Worm (Caenorhabditis elegans) whole organism, young adult: ENCODE measurements around the gene Y45G5AM.5.

Experiments
- C17E4.6 ChIP-seq: fragments of 200-800 bp; sonication (Bioruptor generic); IDR thresholded peaks from 2 replicates; pipeline ENCODE4 v1.3.6; 2022; ENCODE audit warnings: missing genetic modification reagents, missing genetic modification characterization, missing compliant biosample characterization
- F10E7.11 ChIP-seq: sonication (generic microtip); optimal IDR thresholded peaks from 2 replicates; lab custom pipeline; 2017; ENCODE audit warnings: mild to moderate bottlenecking, missing genetic modification characterization, moderate library complexity, missing compliant biosample characterization
- F23B12.7 ChIP-seq: sonication (generic microtip); optimal IDR thresholded peaks from 2 replicates; lab custom pipeline; 2017; ENCODE audit warnings: missing genetic modification characterization, mild to moderate bottlenecking, missing compliant biosample characterization, antibody characterized with exemption, moderate library complexity; ENCODE audit not compliant: insufficient read depth
- F55B11.4 ChIP-seq: sonication (generic microtip); optimal IDR thresholded peaks from 2 replicates; lab custom pipeline; 2016; ENCODE audit warnings: missing compliant biosample characterization, missing genetic modification characterization, borderline replicate concordance; ENCODE audit not compliant: insufficient read depth
- K11D2.4 ChIP-seq: fragments of 200-800 bp; sonication (Bioruptor generic); IDR thresholded peaks from 2 replicates; pipeline ENCODE4 v1.3.6; 2022; ENCODE audit warnings: missing genetic modification reagents, missing genetic modification characterization, missing compliant biosample characterization
- K12H6.12 ChIP-seq: fragments of 200-800 bp; sonication (Bioruptor generic); optimal IDR thresholded peaks from 2 replicates; lab custom pipeline; 2018; ENCODE audit warnings: mild to moderate bottlenecking, missing genetic modification characterization, missing compliant biosample characterization
- T26A5.8 ChIP-seq: sonication (generic microtip); optimal IDR thresholded peaks from 2 replicates; lab custom pipeline; 2016; ENCODE audit warnings: missing genetic modification characterization, missing compliant biosample characterization
- Y67H2A.10 ChIP-seq: fragments of 200-800 bp; sonication (Bioruptor generic); conservative IDR thresholded peaks from 2 replicates; pipeline ENCODE4 v1.3.6; 2022; ENCODE audit warnings: missing genetic modification reagents, missing genetic modification characterization, missing compliant biosample characterization
- ZK185.1 ChIP-seq: sonication (generic microtip); optimal IDR thresholded peaks from 2 replicates; lab custom pipeline; 2016; ENCODE audit warnings: mild to moderate bottlenecking, missing genetic modification characterization, missing compliant biosample characterization; ENCODE audit not compliant: poor library complexity, severe bottlenecking
- akir-1 ChIP-seq: fragments of 200-800 bp; sonication (Bioruptor generic); optimal IDR thresholded peaks from 2 replicates; lab custom pipeline; 2018; ENCODE audit warnings: mild to moderate bottlenecking, missing genetic modification characterization, moderate library complexity, missing compliant biosample characterization
- atf-7 ChIP-seq: sonication (generic microtip); optimal IDR thresholded peaks from 2 replicates; lab custom pipeline; 2017; ENCODE audit warnings: mild to moderate bottlenecking, missing genetic modification characterization, missing compliant biosample characterization
- ccch-3 ChIP-seq: fragments of 200-800 bp; sonication (Bioruptor generic); optimal IDR thresholded peaks from 2 replicates; lab custom pipeline; 2018; ENCODE audit warnings: mild to moderate bottlenecking, missing genetic modification characterization, missing compliant biosample characterization
- cebp-1 ChIP-seq, 2 experiments: fragments of 200-800 bp in 1 of 2; sonication (Bioruptor generic) in 1 of 2; sonication (generic microtip) in 1 of 2; IDR thresholded peaks in 1 of 2; optimal IDR thresholded peaks in 1 of 2; 2 replicates each; pipeline versions ENCODE4 v1.3.6 to Lab custom; 2017 to 2022; ENCODE audit warnings: missing compliant biosample characterization in 2 of 2, missing genetic modification characterization in 2 of 2, mild to moderate bottlenecking in 1 of 2, missing genetic modification reagents in 1 of 2, moderate library complexity in 1 of 2
- chd-7 ChIP-seq: sonication (generic microtip); optimal IDR thresholded peaks from 2 replicates; lab custom pipeline; 2016; ENCODE audit warnings: mild to moderate bottlenecking, missing genetic modification characterization, moderate library complexity, missing compliant biosample characterization
- dox-1 ChIP-seq: fragments of 200-800 bp; sonication (Bioruptor generic); IDR thresholded peaks from 2 replicates; pipeline ENCODE4 v1.3.6; 2022; ENCODE audit warnings: missing genetic modification reagents, missing genetic modification characterization, missing compliant biosample characterization
- dpff-1 ChIP-seq: sonication (generic microtip); optimal IDR thresholded peaks from 2 replicates; lab custom pipeline; 2017; ENCODE audit warnings: mild to moderate bottlenecking, missing genetic modification characterization, missing compliant biosample characterization
- dpl-1 ChIP-seq: fragments of 150-350 bp; optimal IDR thresholded peaks from 2 replicates; lab custom pipeline; 2014; ENCODE audit warnings: missing biosample characterization, missing genetic modification reagents, missing genetic modification characterization
- egl-44 ChIP-seq: fragments of 200-800 bp; sonication (Bioruptor generic); IDR thresholded peaks from 2 replicates; pipeline ENCODE4 v1.3.6; 2022; ENCODE audit warnings: missing genetic modification reagents, missing genetic modification characterization, missing compliant biosample characterization
- egrh-3 ChIP-seq: fragments of 200-800 bp; sonication (Bioruptor generic); IDR thresholded peaks from 2 replicates; pipeline ENCODE4 v1.3.6; 2022; ENCODE audit warnings: missing genetic modification reagents, missing genetic modification characterization, missing compliant biosample characterization
- hmg-1.2 ChIP-seq: fragments of 200-800 bp; sonication (Bioruptor generic); IDR thresholded peaks from 2 replicates; pipeline ENCODE4 v1.3.6; 2022; ENCODE audit warnings: missing genetic modification reagents, missing genetic modification characterization, missing compliant biosample characterization
- lin-26 ChIP-seq: fragments of 200-800 bp; sonication (Bioruptor generic); IDR thresholded peaks from 2 replicates; pipeline ENCODE4 v1.3.6; 2022; ENCODE audit warnings: missing genetic modification reagents, missing genetic modification characterization, missing compliant biosample characterization
- lin-40 ChIP-seq: sonication (generic microtip); optimal IDR thresholded peaks from 2 replicates; lab custom pipeline; 2016; ENCODE audit warnings: missing genetic modification characterization, mild to moderate bottlenecking, missing compliant biosample characterization, missing genotype, missing genetic modification reagents
- lin-54 ChIP-seq: fragments of 200-800 bp; sonication (Bioruptor generic); optimal IDR thresholded peaks from 2 replicates; lab custom pipeline; 2018; ENCODE audit warnings: mild to moderate bottlenecking, missing genetic modification characterization, missing compliant biosample characterization
- lsl-1 ChIP-seq: fragments of 200-800 bp; sonication (Bioruptor generic); optimal IDR thresholded peaks from 2 replicates; lab custom pipeline; 2018; ENCODE audit warnings: mild to moderate bottlenecking, missing genetic modification characterization, moderate library complexity, missing compliant biosample characterization
- madf-6 ChIP-seq: fragments of 200-800 bp; sonication (Bioruptor generic); IDR thresholded peaks from 2 replicates; pipeline ENCODE4 v1.3.6; 2022; ENCODE audit warnings: missing genetic modification reagents, missing genetic modification characterization, missing compliant biosample characterization
- mcd-1 ChIP-seq: fragments of 200-800 bp; sonication (Bioruptor generic); IDR thresholded peaks from 2 replicates; pipeline ENCODE4 v1.3.6; 2022; ENCODE audit warnings: missing genetic modification reagents, missing genetic modification characterization, missing compliant biosample characterization
- mel-28 ChIP-seq: sonication (generic microtip); optimal IDR thresholded peaks from 2 replicates; lab custom pipeline; 2016; ENCODE audit warnings: borderline replicate concordance, mild to moderate bottlenecking, missing genetic modification characterization, missing compliant biosample characterization
- mes-4 ChIP-seq: sonication (generic microtip); optimal IDR thresholded peaks from 2 replicates; lab custom pipeline; 2016; ENCODE audit warnings: missing genotype, missing genetic modification characterization, missing compliant biosample characterization
- nfya-1 ChIP-seq: sonication (generic microtip); optimal IDR thresholded peaks from 2 replicates; lab custom pipeline; 2017; ENCODE audit warnings: antibody characterized with exemption, missing compliant biosample characterization, missing genetic modification characterization, borderline replicate concordance; ENCODE audit not compliant: insufficient read depth
- nfya-2 ChIP-seq: fragments of 200-800 bp; sonication (Bioruptor generic); IDR thresholded peaks from 2 replicates; pipeline ENCODE4 v1.3.6; 2022; ENCODE audit warnings: missing genetic modification reagents, missing genetic modification characterization, missing compliant biosample characterization
- nfyb-1 ChIP-seq: fragments of 200-800 bp; sonication (Bioruptor generic); IDR thresholded peaks from 2 replicates; pipeline ENCODE4 v1.3.6; 2022; ENCODE audit warnings: missing genetic modification reagents, missing genetic modification characterization, missing compliant biosample characterization
- rpc-1 ChIP-seq, 2 experiments: fragments of 150-350 bp in 1 of 2; sonication (generic microtip) in 1 of 2; optimal IDR thresholded peaks; 2 replicates each; lab custom pipeline; 2014 to 2018; ENCODE audit warnings: missing biosample characterization in 1 of 2, missing genetic modification characterization in 1 of 2, missing genetic modification reagents in 1 of 2, missing genotype in 1 of 2
- sdz-38 ChIP-seq: sonication (generic microtip); optimal IDR thresholded peaks from 2 replicates; lab custom pipeline; 2016; ENCODE audit warnings: missing genotype, missing genetic modification characterization, missing compliant biosample characterization
- sea-2 ChIP-seq: fragments of 200-800 bp; sonication (Bioruptor generic); IDR thresholded peaks from 2 replicates; pipeline ENCODE4 v1.3.6; 2022; ENCODE audit warnings: missing genetic modification characterization, missing compliant biosample characterization
- snpc-1.1 ChIP-seq: sonication (generic microtip); optimal IDR thresholded peaks from 2 replicates; lab custom pipeline; 2017; ENCODE audit warnings: missing genetic modification characterization, mild to moderate bottlenecking, missing compliant biosample characterization, antibody characterized with exemption, moderate library complexity, missing genotype, missing genetic modification reagents; ENCODE audit not compliant: insufficient read depth
- snpc-1.3 ChIP-seq: sonication (generic microtip); optimal IDR thresholded peaks from 2 replicates; lab custom pipeline; 2017; ENCODE audit warnings: missing genetic modification characterization, mild to moderate bottlenecking, missing compliant biosample characterization, antibody characterized with exemption, moderate library complexity, missing genotype, missing genetic modification reagents; ENCODE audit not compliant: insufficient read depth
- snpc-4 ChIP-seq, 5 experiments: fragments of 150-350 bp in 1 of 5; sonication (generic microtip) in 4 of 5; optimal IDR thresholded peaks; 2 replicates each; lab custom pipeline; 2014 to 2018; ENCODE audit warnings: missing genetic modification characterization in 5 of 5, missing biosample characterization in 3 of 5, antibody characterized with exemption in 2 of 5, mild to moderate bottlenecking in 2 of 5, missing compliant biosample characterization in 2 of 5, missing genotype in 2 of 5, moderate library complexity in 2 of 5, missing genetic modification reagents in 1 of 5
- sptf-2 ChIP-seq: fragments of 200-800 bp; sonication (Bioruptor generic); optimal IDR thresholded peaks from 2 replicates; lab custom pipeline; 2018; ENCODE audit warnings: mild to moderate bottlenecking, missing genetic modification characterization, missing compliant biosample characterization
- tbp1 ChIP-seq: fragments of 200-800 bp; sonication (Bioruptor generic); optimal IDR thresholded peaks from 2 replicates; lab custom pipeline; 2018; ENCODE audit warnings: mild to moderate bottlenecking, missing genetic modification characterization, missing compliant biosample characterization
- unc-130 ChIP-seq: sonication (generic microtip); optimal IDR thresholded peaks from 2 replicates; lab custom pipeline; 2016; ENCODE audit warnings: missing genetic modification reagents, missing genetic modification characterization, missing compliant biosample characterization
- zfh-2 ChIP-seq: fragments of 200-800 bp; sonication (Bioruptor generic); conservative IDR thresholded peaks from 2 replicates; pipeline ENCODE4 v1.3.6; 2022; ENCODE audit warnings: missing genetic modification reagents, missing genetic modification characterization, missing compliant biosample characterization
- ztf-26 ChIP-seq: sonication (generic microtip); optimal IDR thresholded peaks from 2 replicates; lab custom pipeline; 2017; ENCODE audit warnings: missing genetic modification characterization, missing compliant biosample characterization

Y45G5AM.5 gene

DNA sequence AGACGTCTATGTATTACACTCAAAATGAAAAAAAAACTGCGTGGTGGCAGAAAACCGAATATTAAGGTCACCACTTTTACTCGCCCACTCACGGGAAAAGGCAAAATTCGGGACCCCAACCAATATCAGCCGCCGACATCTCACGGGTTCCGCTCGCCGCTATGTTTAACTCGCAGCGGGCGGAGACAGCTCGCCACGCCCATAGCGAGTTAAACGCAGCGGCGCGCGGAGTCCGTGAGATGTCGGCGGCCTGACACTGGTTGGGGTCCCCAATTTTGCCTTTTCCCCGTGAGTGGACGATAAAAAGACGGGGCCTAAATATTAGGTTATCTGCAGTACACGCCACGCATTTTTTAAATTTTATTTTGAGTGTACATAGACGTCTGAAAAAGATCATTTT lies 22.4 kb downstream of the Y45G5AM.5 start:
- TF ChIP-seq K12H6.12 (tag; lab: Kevin White, UChicago) (no peak), snpc-1.1 (peak; percentile 40), lin-40 (no peak), sptf-2 (GFP tag; lab: Kevin White, UChicago) (no peak), dox-1 (GFP tag; lab: Robert Waterston, UW) (no peak), sea-2 (no peak), mel-28 (no peak), snpc-1.3 (tag; lab: Kevin White, UChicago) (no peak), egrh-3 (peak; percentile 73), zfh-2 (GFP tag; lab: Robert Waterston, UW) (no peak), nfya-1 (tag; lab: Kevin White, UChicago) (no peak), hmg-1.2 (GFP tag; lab: Robert Waterston, UW) (peak; percentile 54), snpc-4 (GFP tag; optimal IDR thresholded peaks at IDR 0.05; lab: Kevin White, UChicago) (no peak), snpc-4 (tag; optimal IDR thresholded peaks at IDR 0.05; lab: Kevin White, UChicago) (peak in 2 of 4 experiments; percentile 86 to 89), lin-54 (GFP tag; lab: Kevin White, UChicago) (no peak)

DNA sequence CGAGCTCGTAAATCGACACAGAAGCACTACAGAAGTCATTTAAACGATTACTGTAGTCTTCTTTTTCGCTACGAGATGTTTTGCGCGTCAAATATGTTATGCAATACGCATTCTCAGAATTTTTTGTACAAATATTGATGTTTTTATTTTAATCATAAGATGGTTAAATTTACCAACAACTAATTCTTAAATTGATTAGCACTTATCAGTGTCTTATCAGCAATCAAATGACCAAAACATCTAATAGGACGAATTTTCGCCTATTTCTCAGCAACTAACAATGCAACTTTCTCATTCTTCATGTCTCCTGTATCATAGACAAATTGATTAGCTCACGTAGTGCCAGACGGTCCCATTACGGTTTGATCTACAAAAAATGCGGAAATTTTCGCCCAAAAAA lies 25.7 kb downstream of the Y45G5AM.5 start:
- TF ChIP-seq mcd-1 (GFP tag; lab: Robert Waterston, UW) (no peak), lin-26 (GFP tag; lab: Robert Waterston, UW) (no peak), nfyb-1 (GFP tag; lab: Robert Waterston, UW) (no peak), unc-130 (no peak), F10E7.11 (no peak), nfya-2 (GFP tag; lab: Robert Waterston, UW) (no peak), C17E4.6 (GFP tag; lab: Robert Waterston, UW) (no peak), dpff-1 (no peak), lin-40 (no peak), F55B11.4 (tag; lab: Kevin White, UChicago) (no peak), sdz-38 (no peak), T26A5.8 (tag; lab: Kevin White, UChicago) (no peak), sea-2 (no peak)

DNA sequence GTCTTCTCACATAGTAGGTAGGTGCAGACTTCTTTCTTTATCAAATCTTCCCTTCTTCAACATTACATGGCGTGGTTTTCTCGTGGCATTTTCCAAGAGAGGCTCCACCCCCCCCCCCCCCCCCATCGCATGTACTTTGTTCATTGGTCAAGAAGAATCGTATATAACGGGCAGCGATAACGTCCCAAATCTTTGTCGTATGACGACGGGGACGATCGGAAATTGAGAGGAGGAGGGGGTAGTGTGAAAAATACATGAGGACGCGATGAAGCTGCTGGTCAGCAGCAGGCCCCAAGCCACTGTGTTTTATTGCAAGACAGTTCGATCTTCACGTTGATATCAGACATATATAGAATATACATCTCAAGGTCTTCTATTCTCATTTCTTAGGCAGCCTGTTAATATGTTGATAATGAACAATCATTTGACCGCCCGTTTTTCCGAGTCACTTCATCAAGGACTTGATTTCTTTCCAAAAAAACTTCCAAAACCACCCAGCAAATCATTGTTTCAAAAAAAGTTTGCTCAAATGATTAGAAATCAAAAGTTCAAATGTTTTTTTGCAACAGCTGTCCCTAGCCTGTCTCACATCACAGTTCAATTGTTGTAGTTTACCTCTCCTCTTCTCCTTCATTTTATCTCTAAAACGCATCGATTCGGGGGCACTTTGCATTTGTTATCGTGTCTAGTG lies 26.4 kb downstream of the Y45G5AM.5 start:
- TF ChIP-seq F23B12.7 (tag; lab: Kevin White, UChicago), result no peak
- TF ChIP-seq madf-6, result no peak
- TF ChIP-seq ZK185.1 (tag; lab: Kevin White, UChicago), result no peak
- 0 out of 2 replicates have a peak, but pooled peaks have one; percentile 10 for TF ChIP-seq cebp-1 (GFP tag; IDR thresholded peaks at IDR 0.05; lab: Robert Waterston, UW)
- peak; percentile 50 for TF ChIP-seq cebp-1 (tag; optimal IDR thresholded peaks at IDR 0.05; lab: Kevin White, UChicago)
- TF ChIP-seq rpc-1 (optimal IDR thresholded peaks at IDR 0.05; lab: Kevin White, UChicago), result no peak
- no peak for TF ChIP-seq rpc-1 (tag; optimal IDR thresholded peaks at IDR 0.05; lab: Kevin White, UChicago)
- no peak for TF ChIP-seq dpl-1 (GFP tag; lab: Kevin White, UChicago)
- peak; percentile 92 for TF ChIP-seq egrh-3
- TF ChIP-seq chd-7 (tag; lab: Kevin White, UChicago), result peak; percentile 7
- TF ChIP-seq mcd-1 (GFP tag; lab: Robert Waterston, UW), result peak; percentile 16; the same call in 1 of the 2 replicates
- TF ChIP-seq atf-7 (tag; lab: Kevin White, UChicago), result peak; percentile 2
- no peak for TF ChIP-seq egl-44 (GFP tag; lab: Robert Waterston, UW)
- TF ChIP-seq Y67H2A.10, result no peak
- TF ChIP-seq snpc-4 (GFP tag; optimal IDR thresholded peaks at IDR 0.05; lab: Kevin White, UChicago), result no peak
- no peak for TF ChIP-seq snpc-4 (tag; optimal IDR thresholded peaks at IDR 0.05; lab: Kevin White, UChicago)
- TF ChIP-seq ztf-26, result peak; percentile 61
- TF ChIP-seq akir-1 (GFP tag; lab: Kevin White, UChicago), result no peak
- no peak for TF ChIP-seq ccch-3 (GFP tag; lab: Kevin White, UChicago)
- TF ChIP-seq mes-4, result no peak
- peak; percentile 65 for TF ChIP-seq zfh-2 (GFP tag; lab: Robert Waterston, UW)
- no peak for TF ChIP-seq F55B11.4 (tag; lab: Kevin White, UChicago)
- no peak for TF ChIP-seq lsl-1 (GFP tag; lab: Kevin White, UChicago)
- 0 out of 2 replicates have a peak, but pooled peaks have one; percentile 30 for TF ChIP-seq K11D2.4
- TF ChIP-seq tbp1 (GFP tag; lab: Kevin White, UChicago), result peak; percentile 36
- no peak for TF ChIP-seq lin-40
